Fruit fly (Drosophila melanogaster) whole organism, prepupa: ENCODE measurements around the gene CG8833.

Experiments used
- CG10631 ChIP-seq: fragments of 200-800 bp; sonication (Bioruptor generic); optimal IDR thresholded peaks from 2 replicates; lab custom pipeline; 2016; ENCODE audit warnings: missing biosample characterization, missing genetic modification characterization
- CG10669 ChIP-seq: fragments of 200-800 bp; sonication (Bioruptor generic); optimal IDR thresholded peaks from 3 replicates; lab custom pipeline; 2018; ENCODE audit warnings: missing biosample characterization, mild to moderate bottlenecking, missing genetic modification characterization, moderate library complexity
- CG11294 ChIP-seq: fragments of 200-800 bp; sonication (Bioruptor generic); IDR thresholded peaks from 2 replicates; pipeline ENCODE4 v1.3.6; 2022; ENCODE audit warnings: missing biosample characterization, missing genetic modification characterization
- CG11902 ChIP-seq: fragments of 200-800 bp; sonication (Bioruptor generic); optimal IDR thresholded peaks from 3 replicates; lab custom pipeline; 2016; ENCODE audit warnings: missing biosample characterization, missing genetic modification characterization
- CG15336 ChIP-seq: fragments of 200-800 bp; sonication (Bioruptor generic); IDR thresholded peaks from 2 replicates; pipeline ENCODE4 v1.3.6; 2022; ENCODE audit warnings: missing biosample characterization, missing genetic modification characterization
- CG31627 ChIP-seq: fragments of 200-800 bp; sonication (Bioruptor generic); optimal IDR thresholded peaks from 3 replicates; lab custom pipeline; 2016; ENCODE audit warnings: missing biosample characterization, missing genetic modification characterization
- CG32006 ChIP-seq: fragments of 200-800 bp; sonication (Bioruptor generic); optimal IDR thresholded peaks from 3 replicates; lab custom pipeline; 2017; ENCODE audit warnings: missing biosample characterization, mild to moderate bottlenecking, missing genetic modification characterization
- CG34406 ChIP-seq: fragments of 200-800 bp; sonication (Bioruptor generic); optimal IDR thresholded peaks from 3 replicates; lab custom pipeline; 2016; ENCODE audit warnings: missing biosample characterization, missing genetic modification characterization
- CG3919 ChIP-seq: fragments of 200-800 bp; sonication (Bioruptor generic); optimal IDR thresholded peaks from 3 replicates; lab custom pipeline; 2016; ENCODE audit warnings: missing biosample characterization, missing genetic modification characterization
- CG6163 ChIP-seq: fragments of 200-800 bp; sonication (Bioruptor generic); IDR thresholded peaks from 3 replicates; pipeline ENCODE4 v1.3.6; 2022; ENCODE audit warnings: missing biosample characterization, missing genetic modification characterization
- CG6276 ChIP-seq: fragments of 200-800 bp; sonication (Bioruptor generic); optimal IDR thresholded peaks from 2 replicates; lab custom pipeline; 2017; ENCODE audit warnings: missing biosample characterization, mild to moderate bottlenecking, missing genetic modification characterization
- CG6792 ChIP-seq: fragments of 200-800 bp; sonication (Bioruptor generic); optimal IDR thresholded peaks from 3 replicates; lab custom pipeline; 2016; ENCODE audit warnings: missing biosample characterization, missing genetic modification characterization
- CG6854 ChIP-seq: fragments of 200-800 bp; sonication (Bioruptor generic); optimal IDR thresholded peaks from 2 replicates; lab custom pipeline; 2017; ENCODE audit warnings: missing biosample characterization, mild to moderate bottlenecking, missing genetic modification characterization
- CG7368 ChIP-seq: fragments of 200-800 bp; sonication (Bioruptor generic); optimal IDR thresholded peaks from 3 replicates; lab custom pipeline; 2016; ENCODE audit warnings: missing biosample characterization, missing genetic modification characterization
- CG8119 ChIP-seq: fragments of 200-800 bp; sonication (Bioruptor generic); IDR thresholded peaks from 3 replicates; pipeline ENCODE4 v1.3.6; 2022; ENCODE audit warnings: missing biosample characterization, missing genetic modification characterization
- CG8632 ChIP-seq: fragments of 200-800 bp; sonication (Bioruptor generic); optimal IDR thresholded peaks from 3 replicates; lab custom pipeline; 2016; ENCODE audit warnings: missing biosample characterization, missing genetic modification characterization
- Eip75B ChIP-seq: fragments of 200-800 bp; sonication (Bioruptor generic); optimal IDR thresholded peaks from 3 replicates; lab custom pipeline; 2016; ENCODE audit warnings: missing biosample characterization, missing genetic modification characterization
- Eip78C ChIP-seq: fragments of 200-800 bp; sonication (Bioruptor generic); peaks from one replicate; lab custom pipeline; 2016; ENCODE audit warnings: missing biosample characterization, missing genetic modification characterization
- Eip93F ChIP-seq: fragments of 200-800 bp; sonication (Bioruptor generic); optimal IDR thresholded peaks from 2 replicates; lab custom pipeline; 2016; ENCODE audit warnings: missing biosample characterization, mild to moderate bottlenecking, missing genetic modification characterization
- Ets21C ChIP-seq: fragments of 200-800 bp; sonication (Bioruptor generic); optimal IDR thresholded peaks from 3 replicates; lab custom pipeline; 2016; ENCODE audit warnings: missing biosample characterization, missing genetic modification characterization
- Ets96B ChIP-seq: fragments of 200-800 bp; optimal IDR thresholded peaks from 2 replicates; lab custom pipeline; 2019; ENCODE audit warnings: missing biosample characterization, mild to moderate bottlenecking, missing genetic modification characterization, moderate library complexity
- Hr39 ChIP-seq: fragments of 200-800 bp; sonication (Bioruptor generic); optimal IDR thresholded peaks from 2 replicates; lab custom pipeline; 2016; ENCODE audit warnings: missing biosample characterization, missing genetic modification characterization
- Hr4 ChIP-seq: fragments of 200-800 bp; sonication (Bioruptor generic); optimal IDR thresholded peaks from 3 replicates; lab custom pipeline; 2016; ENCODE audit warnings: missing biosample characterization, missing genetic modification characterization
- Lpt ChIP-seq: fragments of 200-800 bp; sonication (Bioruptor generic); optimal IDR thresholded peaks from 3 replicates; lab custom pipeline; 2016; ENCODE audit warnings: missing biosample characterization, missing genetic modification characterization
- OdsH ChIP-seq: fragments of 200-800 bp; sonication (Bioruptor generic); optimal IDR thresholded peaks from 3 replicates; lab custom pipeline; 2016; ENCODE audit warnings: missing biosample characterization, missing genetic modification characterization
- Smox ChIP-seq: fragments of 200-800 bp; sonication (Bioruptor generic); optimal IDR thresholded peaks from 3 replicates; lab custom pipeline; 2016; ENCODE audit warnings: missing biosample characterization, missing genetic modification characterization
- Sox102F ChIP-seq: fragments of 200-800 bp; sonication (Bioruptor generic); optimal IDR thresholded peaks from 2 replicates; lab custom pipeline; 2016; ENCODE audit warnings: missing biosample characterization, mild to moderate bottlenecking, missing genetic modification characterization
- Sox14 ChIP-seq: fragments of 200-800 bp; sonication (Bioruptor generic); optimal IDR thresholded peaks from 3 replicates; lab custom pipeline; 2016; ENCODE audit warnings: missing biosample characterization, missing genetic modification characterization
- Sox15 ChIP-seq: fragments of 200-800 bp; sonication (Bioruptor generic); optimal IDR thresholded peaks from 3 replicates; lab custom pipeline; 2016; ENCODE audit warnings: missing biosample characterization, missing genetic modification characterization
- achi ChIP-seq: fragments of 200-800 bp; sonication (Bioruptor generic); optimal IDR thresholded peaks from 3 replicates; lab custom pipeline; 2016; ENCODE audit warnings: missing biosample characterization, missing genetic modification characterization
- acj6 ChIP-seq: fragments of 200-800 bp; sonication (Bioruptor generic); optimal IDR thresholded peaks from 3 replicates; lab custom pipeline; 2016; ENCODE audit warnings: missing biosample characterization, missing genetic modification characterization
- cyc ChIP-seq: fragments of 200-800 bp; sonication (Bioruptor generic); optimal IDR thresholded peaks from 3 replicates; lab custom pipeline; 2016; ENCODE audit warnings: missing biosample characterization, missing genetic modification characterization
- dac ChIP-seq: fragments of 200-800 bp; sonication (Bioruptor generic); optimal IDR thresholded peaks from 2 replicates; lab custom pipeline; 2017; ENCODE audit warnings: missing biosample characterization, mild to moderate bottlenecking, missing genetic modification characterization
- dsx ChIP-seq: fragments of 200-800 bp; optimal IDR thresholded peaks from 3 replicates; lab custom pipeline; 2019; ENCODE audit warnings: missing biosample characterization, mild to moderate bottlenecking, missing genetic modification characterization, moderate library complexity; ENCODE audit not compliant: poor library complexity, severe bottlenecking
- esn ChIP-seq: fragments of 200-800 bp; sonication (Bioruptor generic); optimal IDR thresholded peaks from 2 replicates; lab custom pipeline; 2016; ENCODE audit warnings: missing biosample characterization, mild to moderate bottlenecking, missing genetic modification characterization, moderate library complexity
- fd59A ChIP-seq: fragments of 200-800 bp; sonication (Bioruptor generic); optimal IDR thresholded peaks from 2 replicates; lab custom pipeline; 2017; ENCODE audit warnings: missing biosample characterization, mild to moderate bottlenecking, missing genetic modification characterization, missing genetic modification reagents
- fd85E ChIP-seq: fragments of 200-800 bp; sonication (Bioruptor generic); optimal IDR thresholded peaks from 3 replicates; lab custom pipeline; 2016; ENCODE audit warnings: missing biosample characterization, missing genetic modification characterization
- fkh ChIP-seq: fragments of 200-800 bp; sonication (Bioruptor generic); optimal IDR thresholded peaks from 3 replicates; lab custom pipeline; 2017; ENCODE audit warnings: missing biosample characterization, mild to moderate bottlenecking, missing genetic modification characterization, moderate library complexity
- lz ChIP-seq: fragments of 200-800 bp; sonication (Bioruptor generic); optimal IDR thresholded peaks from 3 replicates; lab custom pipeline; 2016; ENCODE audit warnings: missing biosample characterization, missing genetic modification characterization
- net ChIP-seq: fragments of 200-800 bp; sonication (Bioruptor generic); optimal IDR thresholded peaks from 3 replicates; lab custom pipeline; 2016; ENCODE audit warnings: missing biosample characterization, missing genetic modification characterization
- pdm3 ChIP-seq: fragments of 200-800 bp; sonication (Bioruptor generic); optimal IDR thresholded peaks from 3 replicates; lab custom pipeline; 2016; ENCODE audit warnings: missing biosample characterization, missing genetic modification characterization
- spab ChIP-seq: fragments of 200-800 bp; sonication (Bioruptor generic); optimal IDR thresholded peaks from 2 replicates; lab custom pipeline; 2017; ENCODE audit warnings: missing biosample characterization, mild to moderate bottlenecking, missing genetic modification characterization, missing genetic modification reagents
- topi ChIP-seq: fragments of 200-800 bp; sonication (Bioruptor generic); optimal IDR thresholded peaks from 3 replicates; lab custom pipeline; 2016; ENCODE audit warnings: missing biosample characterization, missing genetic modification characterization
- vri ChIP-seq: fragments of 200-800 bp; sonication (Bioruptor generic); optimal IDR thresholded peaks from 3 replicates; lab custom pipeline; 2016; ENCODE audit warnings: missing biosample characterization, mild to moderate bottlenecking, missing genetic modification characterization

CG8833 gene

DNA sequence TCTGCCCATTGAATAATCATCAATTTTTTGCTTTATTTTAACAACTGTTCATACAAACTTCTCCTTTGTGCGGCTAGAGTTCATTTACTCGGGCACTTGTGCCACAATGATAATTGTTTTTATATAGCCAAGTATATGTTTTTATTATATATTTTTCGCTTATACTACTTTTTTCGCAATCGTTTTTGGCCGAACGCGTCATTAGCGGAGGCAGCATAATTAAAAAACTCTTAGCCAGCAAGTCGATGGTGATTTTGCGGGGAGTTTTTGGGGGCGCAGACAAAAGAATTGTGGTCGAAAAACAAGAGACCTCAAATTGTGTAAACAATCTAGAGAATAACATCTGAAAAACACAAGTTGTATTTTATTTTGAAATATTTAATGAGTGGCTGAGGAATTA, 22.8 kb upstream of the CG8833 start:
- TF ChIP-seq vri (GFP tag; lab: Kevin White, UChicago) (peak; percentile 59), topi (GFP tag; lab: Kevin White, UChicago) (no peak), fkh (peak; percentile 7)

dm6 chr3L:13949440-13950066, 20.8 kb upstream of the CG8833 start:
- TF ChIP-seq Sox15 (GFP tag; lab: Kevin White, UChicago) (no peak), CG6792 (GFP tag; lab: Kevin White, UChicago) (peak; percentile 44), Hr4 (peak; percentile 29), Smox (peak; percentile 36), Eip75B (GFP tag; lab: Kevin White, UChicago) (peak; percentile 26), Sox102F (GFP tag; lab: Kevin White, UChicago) (peak; percentile 31), Eip93F (GFP tag; lab: Kevin White, UChicago) (no peak), CG3919 (peak; percentile 49), CG7368 (GFP tag; lab: Kevin White, UChicago) (no peak), cyc (no peak), CG6276 (GFP tag; lab: Kevin White, UChicago) (peak; percentile 73), CG32006 (GFP tag; lab: Kevin White, UChicago) (peak; percentile 34), dsx (GFP tag; lab: Kevin White, UChicago) (no peak), spab (GFP tag; lab: Kevin White, UChicago) (no peak), achi (GFP tag; lab: Kevin White, UChicago) (peak; percentile 46), CG15336 (peak; percentile 87), CG6163 (GFP tag; lab: Robert Waterston, UW) (peak; percentile 69), esn (GFP tag; lab: Kevin White, UChicago) (peak; percentile 45), dac (GFP tag; lab: Kevin White, UChicago) (no peak), CG31627 (peak; percentile 38), CG10669 (GFP tag; lab: Kevin White, UChicago) (peak; percentile 19), fkh (peak; percentile 28), CG34406 (GFP tag; lab: Kevin White, UChicago) (peak; percentile 49), Sox14 (peak; percentile 46), Hr39 (GFP tag; lab: Kevin White, UChicago) (peak; percentile 29), CG11294 (GFP tag; lab: Robert Waterston, UW) (no peak), CG10631 (GFP tag; lab: Kevin White, UChicago) (no peak), lz (GFP tag; lab: Kevin White, UChicago) (peak; percentile 42), CG8119 (GFP tag; lab: Robert Waterston, UW) (peak; percentile 81), CG8632 (GFP tag; lab: Kevin White, UChicago) (peak; percentile 51), fd59A (GFP tag; lab: Kevin White, UChicago) (no peak), Ets21C (GFP tag; lab: Kevin White, UChicago) (no peak), CG6854 (GFP tag; lab: Kevin White, UChicago) (no peak), vri (GFP tag; lab: Kevin White, UChicago) (peak; percentile 14), fd85E (GFP tag; lab: Kevin White, UChicago) (no peak), Eip78C (GFP tag; lab: Kevin White, UChicago) (peak; percentile 80), CG11902 (GFP tag; lab: Kevin White, UChicago) (no peak), Lpt (GFP tag; lab: Kevin White, UChicago) (no peak), acj6 (GFP tag; lab: Kevin White, UChicago) (peak; percentile 27), Ets96B (tag; lab: Kevin White, UChicago) (no peak), pdm3 (peak; percentile 35), topi (GFP tag; lab: Kevin White, UChicago) (peak; percentile 2), OdsH (GFP tag; lab: Kevin White, UChicago) (no peak), net (GFP tag; lab: Kevin White, UChicago) (peak; percentile 54)
